Fruit fly (Drosophila melanogaster): ENCODE results near the gene sog.

DNA sequence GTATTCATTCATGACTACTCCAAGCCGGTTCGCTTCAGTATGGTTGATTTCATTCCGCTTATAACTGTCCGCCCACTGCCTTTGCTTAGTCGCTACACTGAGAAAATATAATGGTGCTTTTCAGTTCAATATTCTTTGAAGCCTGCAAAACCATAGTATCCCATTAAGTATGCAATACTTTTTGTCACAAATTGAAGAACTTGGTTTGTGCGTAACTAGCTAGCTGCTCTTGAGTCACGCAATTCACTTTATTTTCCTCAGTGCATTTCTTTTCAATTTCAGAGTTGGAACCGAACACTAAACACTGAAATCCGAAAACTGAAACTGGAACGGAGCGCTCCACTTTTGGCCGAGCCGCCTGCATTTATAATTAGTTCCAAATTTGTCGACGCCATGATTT lies 33.5 kb downstream of the sog start:
- TF ChIP-seq dmrt93B (GFP tag; optimal IDR thresholded peaks at IDR 0.05) (no peak), Hnf4 (GFP tag; optimal IDR thresholded peaks at IDR 0.05) (no peak), Myc (optimal IDR thresholded peaks at IDR 0.05) (no peak), h (GFP tag; optimal IDR thresholded peaks at IDR 0.05) (peak; percentile 24), Sp1 (GFP tag; optimal IDR thresholded peaks at IDR 0.05) (no peak), Dfd (GFP tag; optimal IDR thresholded peaks at IDR 0.05) (no peak), brk (GFP tag; optimal IDR thresholded peaks at IDR 0.05) (no peak)
